Worm (Caenorhabditis elegans) whole organism, mixed stage, embryonic: ENCODE measurements around the gene F35C8.5.

ENCODE experiments used
- blmp-1 ChIP-seq: fragments of 150-350 bp; optimal IDR thresholded peaks from 2 replicates; lab custom pipeline; 2014; ENCODE audit warnings: missing biosample characterization, missing genetic modification characterization
- ceh-43 ChIP-seq: fragments of 200-800 bp; sonication (Bioruptor generic); optimal IDR thresholded peaks from 2 replicates; lab custom pipeline; 2018; ENCODE audit warnings: mild to moderate bottlenecking, missing genetic modification characterization, moderate library complexity, missing compliant biosample characterization
- cnd-1 ChIP-seq: fragments of 200-800 bp; sonication (Bioruptor generic); optimal IDR thresholded peaks from 2 replicates; lab custom pipeline; 2018; ENCODE audit warnings: mild to moderate bottlenecking, missing genetic modification characterization, missing compliant biosample characterization
- elt-1 ChIP-seq: sonication (generic microtip); optimal IDR thresholded peaks from 2 replicates; lab custom pipeline; 2017; ENCODE audit warnings: missing genetic modification characterization, mild to moderate bottlenecking, missing compliant biosample characterization, antibody characterized with exemption, moderate library complexity, borderline replicate concordance; ENCODE audit not compliant: insufficient read depth
- hlh-1 ChIP-seq: fragments of 150-350 bp; optimal IDR thresholded peaks from 2 replicates; lab custom pipeline; 2014; ENCODE audit warnings: missing biosample characterization, missing genetic modification reagents, missing genetic modification characterization
- lsy-2 ChIP-seq: fragments of 150-350 bp; optimal IDR thresholded peaks from 2 replicates; lab custom pipeline; 2014; ENCODE audit warnings: missing biosample characterization, missing genetic modification characterization
- mep-1 ChIP-seq: fragments of 150-350 bp; optimal IDR thresholded peaks from 2 replicates; lab custom pipeline; 2017; ENCODE audit warnings: missing biosample characterization, missing genetic modification reagents, missing genetic modification characterization, inconsistent platforms
- mls-2 ChIP-seq: sonication (generic microtip); optimal IDR thresholded peaks from 2 replicates; lab custom pipeline; 2016; ENCODE audit warnings: mild to moderate bottlenecking, missing genetic modification characterization, moderate library complexity, missing compliant biosample characterization
- nhr-237 ChIP-seq: fragments of 150-350 bp; optimal IDR thresholded peaks from 2 replicates; lab custom pipeline; 2014; ENCODE audit warnings: missing biosample characterization, missing genetic modification characterization
- snpc-4 ChIP-seq: fragments of 150-350 bp; optimal IDR thresholded peaks from 2 replicates; lab custom pipeline; 2014; ENCODE audit warnings: missing biosample characterization, missing genetic modification characterization
- unc-62 ChIP-seq: fragments of 150-350 bp; optimal IDR thresholded peaks from 2 replicates; lab custom pipeline; 2014; ENCODE audit warnings: missing biosample characterization, missing genetic modification reagents, missing genetic modification characterization
- ztf-11 ChIP-seq: fragments of 150-350 bp; optimal IDR thresholded peaks from 2 replicates; lab custom pipeline; 2014; ENCODE audit warnings: missing biosample characterization, missing genetic modification characterization

DNA sequence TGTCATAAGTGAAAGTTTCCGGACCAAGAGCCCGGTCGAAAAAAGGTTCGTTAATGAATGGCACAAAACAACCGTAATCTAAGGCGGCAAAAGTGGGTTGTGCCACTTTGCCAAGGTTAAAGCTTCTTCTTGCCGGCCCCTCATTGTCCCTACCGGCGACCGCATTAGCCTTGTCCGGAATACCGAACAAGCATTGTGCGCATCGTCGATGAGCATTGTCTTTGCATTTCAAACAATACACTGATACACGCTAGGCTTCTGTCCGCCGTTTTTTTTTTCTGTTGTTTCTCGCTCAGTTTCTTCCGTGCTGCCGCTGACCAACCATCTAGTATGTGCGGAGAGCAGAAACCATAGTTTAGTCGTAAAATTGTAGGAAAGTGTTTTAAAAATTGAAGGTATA, 31.7 kb downstream of the F35C8.5 start, which contains the start of gene C03F11.2:
- TF ChIP-seq blmp-1 (tag; lab: Kevin White, UChicago) (no peak), elt-1 (tag; lab: Kevin White, UChicago) (no peak), nhr-237 (tag; lab: Kevin White, UChicago) (no peak), snpc-4 (tag; lab: Kevin White, UChicago) (no peak), mls-2 (tag; lab: Kevin White, UChicago) (no peak), unc-62 (GFP tag; lab: Kevin White, UChicago) (no peak), lsy-2 (tag; lab: Kevin White, UChicago) (no peak), ztf-11 (tag; lab: Kevin White, UChicago) (no peak), cnd-1 (tag; lab: Kevin White, UChicago) (no peak), ceh-43 (no peak), hlh-1 (tag; lab: Kevin White, UChicago) (no peak), mep-1 (no peak)
